Fruit fly (Drosophila melanogaster): ENCODE results near the gene CG9641.
A peak's percentile ranks its signal among the peaks of the same experiment; 100 is the strongest.

The CG9641 gene

DNA sequence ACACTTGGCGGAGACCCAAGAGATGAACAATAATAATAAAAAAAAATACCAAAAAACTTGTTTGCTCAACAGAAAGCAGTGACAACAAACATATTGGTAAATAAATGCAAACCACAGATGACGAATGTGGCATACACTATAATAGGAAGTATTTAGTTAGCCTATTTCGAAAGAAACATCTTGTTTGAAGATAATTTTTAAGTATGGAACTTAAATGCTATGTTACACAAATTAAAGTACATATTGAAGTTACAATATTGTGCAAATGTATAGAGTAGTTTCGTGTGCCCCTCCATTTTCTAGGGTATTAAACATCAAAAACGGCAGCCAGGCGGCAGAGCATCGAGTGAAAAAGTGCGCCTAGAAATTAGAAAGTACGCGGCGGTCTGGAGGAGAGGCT lies 26.7 kb upstream of the CG9641 start (continued):
- TF ChIP-seq CG7963 (GFP tag; IDR thresholded peaks at IDR 0.05; ENCODE audit: partially characterized antibody) = no peak
- TF ChIP-seq tap (tag; optimal IDR thresholded peaks at IDR 0.05) = no peak
- no peak for TF ChIP-seq amos (GFP tag; IDR thresholded peaks at IDR 0.05; ENCODE audit: partially characterized antibody)
- TF ChIP-seq CG10654 (GFP tag; optimal IDR thresholded peaks at IDR 0.05) = peak; percentile 16
- no peak for TF ChIP-seq repo (GFP tag; optimal IDR thresholded peaks at IDR 0.05)
- TF ChIP-seq onecut (GFP tag; IDR thresholded peaks at IDR 0.05) = peak; percentile 25; the same call in 1 of the 2 replicates
- TF ChIP-seq pum (GFP tag; optimal IDR thresholded peaks at IDR 0.05) = peak; percentile 20
- peak; percentile 46; the same call in 1 of the 2 replicates for TF ChIP-seq ara (GFP tag; IDR thresholded peaks at IDR 0.05)
- TF ChIP-seq sens (GFP tag) = peak; percentile 92
- TF ChIP-seq al (GFP tag; IDR thresholded peaks at IDR 0.05) = no peak
- TF ChIP-seq h (optimal IDR thresholded peaks at IDR 0.05) = no peak
- no peak for TF ChIP-seq sob (GFP tag; IDR thresholded peaks at IDR 0.05)
- TF ChIP-seq NC2β (GFP tag; optimal IDR thresholded peaks at IDR 0.05) = no peak
- TF ChIP-seq seq (GFP tag; IDR thresholded peaks at IDR 0.05) = 0 out of 2 replicates have a peak, but pooled peaks have one; percentile 20
- TF ChIP-seq CG2202 (tag; optimal IDR thresholded peaks at IDR 0.05) = peak; percentile 4
- peak; percentile 31 for TF ChIP-seq jing (GFP tag; optimal IDR thresholded peaks at IDR 0.05)
- TF ChIP-seq ewg (GFP tag; optimal IDR thresholded peaks at IDR 0.05) = peak; percentile 49
- peak in 1 of 2 experiments; percentile 61 for TF ChIP-seq bsh (GFP tag; optimal IDR thresholded peaks at IDR 0.05)
- TF ChIP-seq CHES-1-like (GFP tag; optimal IDR thresholded peaks at IDR 0.05) = no peak
- TF ChIP-seq CG8388 (GFP tag; optimal IDR thresholded peaks at IDR 0.05) = peak; percentile 71
- peak; percentile 50; the same call in 1 of the 2 replicates for TF ChIP-seq Nf-YA (GFP tag; IDR thresholded peaks at IDR 0.05)
- no peak for TF ChIP-seq dmrt11E (tag; optimal IDR thresholded peaks at IDR 0.05)
- peak; percentile 65 for TF ChIP-seq CG2712 (tag; optimal IDR thresholded peaks at IDR 0.05)
- TF ChIP-seq zfh1 (GFP tag; IDR thresholded peaks at IDR 0.05) = 0 out of 3 replicates have a peak, but pooled peaks have one; percentile 32
- no peak for TF ChIP-seq chinmo (GFP tag; IDR thresholded peaks at IDR 0.05; ENCODE audit: partially characterized antibody)
- TF ChIP-seq CG30431 (GFP tag; optimal IDR thresholded peaks at IDR 0.05) = no peak
- TF ChIP-seq Poxn (GFP tag; IDR thresholded peaks at IDR 0.05) = no peak
- TF ChIP-seq CG32772 (GFP tag; IDR thresholded peaks at IDR 0.05) = 0 out of 2 replicates have a peak, but pooled peaks have one; percentile 42
- TF ChIP-seq Oli (tag; optimal IDR thresholded peaks at IDR 0.05) = peak; percentile 63
- TF ChIP-seq insv (GFP tag; optimal IDR thresholded peaks at IDR 0.05) = no peak
- peak; percentile 86 for TF ChIP-seq Sox102F (GFP tag; optimal IDR thresholded peaks at IDR 0.05)
- TF ChIP-seq lab (GFP tag; optimal IDR thresholded peaks at IDR 0.05) = peak; percentile 51
- peak; percentile 63; the same call in 2 of the 3 replicates for TF ChIP-seq dysf (GFP tag; IDR thresholded peaks at IDR 0.05)
- no peak for TF ChIP-seq CG4404 (GFP tag; IDR thresholded peaks at IDR 0.05)
- TF ChIP-seq CG1233 (GFP tag; optimal IDR thresholded peaks at IDR 0.05) = peak; percentile 56
- peak; percentile 76 for TF ChIP-seq gem (tag; optimal IDR thresholded peaks at IDR 0.05)
- 0 out of 3 replicates have a peak, but pooled peaks have one; percentile 29 for TF ChIP-seq Aef1 (GFP tag; IDR thresholded peaks at IDR 0.05)
- no peak for TF ChIP-seq CG14441 (GFP tag; IDR thresholded peaks at IDR 0.05)
- peak; percentile 40 for TF ChIP-seq CG16863 (GFP tag; optimal IDR thresholded peaks at IDR 0.05)
- TF ChIP-seq CG1603 (tag; optimal IDR thresholded peaks at IDR 0.05) = peak; percentile 76
- no peak for TF ChIP-seq CG9727 (GFP tag; optimal IDR thresholded peaks at IDR 0.05)
- TF ChIP-seq CG2120 (GFP tag; optimal IDR thresholded peaks at IDR 0.05) = no peak
- no peak for TF ChIP-seq pan (optimal IDR thresholded peaks at IDR 0.05)
- peak in 1 of 2 experiments; percentile 50 for TF ChIP-seq pan (GFP tag; optimal IDR thresholded peaks at IDR 0.05 in 1 of 2, IDR thresholded peaks at IDR 0.05 in 1 of 2)
- no peak for TF ChIP-seq CG4360 (GFP tag; IDR thresholded peaks at IDR 0.05)
- TF ChIP-seq CG3726 (GFP tag; IDR thresholded peaks at IDR 0.05) = no peak

Data from whole organism, embryonic.